Fruit fly (Drosophila melanogaster) whole organism, embryonic: Measurements from ENCODE around the gene yellow-e.
A peak's percentile ranks its signal among the peaks of the same experiment; 100 is the strongest.

Source experiments
- Asciz ChIP-seq: fragments of 200-800 bp; sonication (Bioruptor generic); optimal IDR thresholded peaks from 2 replicates; lab custom pipeline; 2017; ENCODE audit warnings: missing biosample characterization, mild to moderate bottlenecking, missing genetic modification characterization, missing genetic modification reagents
- Bgb ChIP-seq: fragments of 200-800 bp; sonication (Bioruptor generic); IDR thresholded peaks from 2 replicates; pipeline ENCODE4 v1.3.6; 2022; ENCODE audit warnings: missing biosample characterization, missing genetic modification characterization; ENCODE audit not compliant: partially characterized antibody
- BtbVII ChIP-seq: fragments of 200-800 bp; sonication (Bioruptor generic); optimal IDR thresholded peaks from 3 replicates; lab custom pipeline; 2017; ENCODE audit warnings: missing biosample characterization, mild to moderate bottlenecking, missing genetic modification characterization
- CG10431 ChIP-seq: fragments of 200-800 bp; sonication (Bioruptor generic); optimal IDR thresholded peaks from 3 replicates; lab custom pipeline; 2018; ENCODE audit warnings: missing biosample characterization, mild to moderate bottlenecking, missing genetic modification characterization
- CG10654 ChIP-seq: fragments of 200-800 bp; sonication (Bioruptor generic); optimal IDR thresholded peaks from 2 replicates; lab custom pipeline; 2016; ENCODE audit warnings: missing biosample characterization, missing genetic modification characterization
- CG10979 ChIP-seq: fragments of 200-800 bp; sonication (Bioruptor generic); optimal IDR thresholded peaks from 2 replicates; lab custom pipeline; 2018; ENCODE audit warnings: missing biosample characterization, mild to moderate bottlenecking, missing genetic modification characterization, moderate library complexity
- CG11398 ChIP-seq: fragments of 200-800 bp; sonication (Bioruptor generic); optimal IDR thresholded peaks from 2 replicates; lab custom pipeline; 2016; ENCODE audit warnings: missing biosample characterization, missing genetic modification characterization
- CG11504 ChIP-seq: fragments of 200-800 bp; sonication (Bioruptor generic); optimal IDR thresholded peaks from 3 replicates; lab custom pipeline; 2019; ENCODE audit warnings: missing biosample characterization, mild to moderate bottlenecking, missing genetic modification characterization, moderate library complexity
- CG11723 ChIP-seq: fragments of 200-800 bp; sonication (Bioruptor generic); optimal IDR thresholded peaks from 2 replicates; lab custom pipeline; 2017; ENCODE audit warnings: missing biosample characterization, mild to moderate bottlenecking, missing genetic modification characterization
- CG14860 ChIP-seq: fragments of 200-800 bp; sonication (Bioruptor generic); IDR thresholded peaks from 3 replicates; pipeline ENCODE4 v1.3.6; 2022; ENCODE audit warnings: missing biosample characterization, missing genetic modification characterization; ENCODE audit not compliant: partially characterized antibody
- CG16815 ChIP-seq: fragments of 200-800 bp; sonication (Bioruptor generic); optimal IDR thresholded peaks from 3 replicates; lab custom pipeline; 2017; ENCODE audit warnings: missing biosample characterization, mild to moderate bottlenecking, missing genetic modification characterization
- CG17829 ChIP-seq: fragments of 200-800 bp; optimal IDR thresholded peaks from 2 replicates; lab custom pipeline; 2019; ENCODE audit warnings: missing biosample characterization, mild to moderate bottlenecking, missing genetic modification characterization, moderate library complexity
- CG2712 ChIP-seq: fragments of 200-800 bp; optimal IDR thresholded peaks from 3 replicates; lab custom pipeline; 2019; ENCODE audit warnings: missing biosample characterization, mild to moderate bottlenecking, missing genetic modification characterization, moderate library complexity
- CG31441 ChIP-seq: fragments of 200-800 bp; sonication (Bioruptor generic); IDR thresholded peaks from 2 replicates; pipeline ENCODE4 v1.3.6; 2022; ENCODE audit warnings: missing biosample characterization, missing genetic modification characterization
- CG3163 ChIP-seq: fragments of 200-800 bp; sonication (Bioruptor generic); optimal IDR thresholded peaks from 3 replicates; lab custom pipeline; 2016; ENCODE audit warnings: missing biosample characterization, missing genetic modification characterization
- CG32532 ChIP-seq: fragments of 200-800 bp; sonication (Bioruptor generic); IDR thresholded peaks from 2 replicates; pipeline ENCODE4 v1.3.6; 2022; ENCODE audit warnings: missing biosample characterization, missing genetic modification characterization
- CG32772 ChIP-seq: fragments of 200-800 bp; sonication (Bioruptor generic); IDR thresholded peaks from 2 replicates; pipeline ENCODE4 v1.3.6; 2022; ENCODE audit warnings: missing biosample characterization, missing genetic modification characterization
- CG3726 ChIP-seq: fragments of 200-800 bp; sonication (Bioruptor generic); IDR thresholded peaks from 3 replicates; pipeline ENCODE4, ENCODE4 v1.3.6; 2022; ENCODE audit warnings: missing biosample characterization, missing genetic modification characterization
- CG3847 ChIP-seq: fragments of 200-800 bp; sonication (Bioruptor generic); IDR thresholded peaks from 2 replicates; pipeline ENCODE4 v1.3.6; 2022; ENCODE audit warnings: missing biosample characterization, missing genetic modification characterization
- CG6689 ChIP-seq: fragments of 200-800 bp; sonication (Bioruptor generic); IDR thresholded peaks from 2 replicates; pipeline ENCODE4 v1.3.6; 2022; ENCODE audit warnings: missing biosample characterization, missing genetic modification characterization
- CG6854 ChIP-seq: fragments of 200-800 bp; sonication (Bioruptor generic); optimal IDR thresholded peaks from 3 replicates; lab custom pipeline; 2017; ENCODE audit warnings: missing biosample characterization, mild to moderate bottlenecking, missing genetic modification characterization
- CG7556 ChIP-seq: fragments of 200-800 bp; sonication (Bioruptor generic); optimal IDR thresholded peaks from 2 replicates; lab custom pipeline; 2017; ENCODE audit warnings: missing biosample characterization, mild to moderate bottlenecking, missing genetic modification characterization
- CG8281 ChIP-seq: fragments of 200-800 bp; sonication (Bioruptor generic); optimal IDR thresholded peaks from 2 replicates; lab custom pipeline; 2018; ENCODE audit warnings: missing biosample characterization, mild to moderate bottlenecking, missing genetic modification characterization, moderate library complexity
- CG8290 ChIP-seq, 3 experiments: fragments of 200-800 bp; sonication (Bioruptor generic); optimal IDR thresholded peaks; 2 replicates each; lab custom pipeline; 2016 to 2019; ENCODE audit warnings: missing biosample characterization in 3 of 3, missing genetic modification characterization in 3 of 3, mild to moderate bottlenecking in 2 of 3, moderate library complexity in 1 of 3
- CG8388 ChIP-seq: fragments of 200-800 bp; sonication (Bioruptor generic); optimal IDR thresholded peaks from 2 replicates; lab custom pipeline; 2019; ENCODE audit warnings: missing biosample characterization, mild to moderate bottlenecking, missing genetic modification characterization, moderate library complexity
- CG9817 ChIP-seq: fragments of 200-800 bp; sonication (Bioruptor generic); optimal IDR thresholded peaks from 2 replicates; lab custom pipeline; 2018; ENCODE audit warnings: missing biosample characterization, mild to moderate bottlenecking, missing genetic modification characterization, moderate library complexity
- Deaf1 ChIP-seq: fragments of 200-800 bp; optimal IDR thresholded peaks from 3 replicates; lab custom pipeline; 2019; ENCODE audit warnings: missing biosample characterization, mild to moderate bottlenecking, missing genetic modification characterization, moderate library complexity
- Dref ChIP-seq: fragments of 200-800 bp; sonication (Bioruptor generic); IDR thresholded peaks from 2 replicates; pipeline ENCODE4 v1.3.6; 2022; ENCODE audit warnings: missing biosample characterization, missing genetic modification characterization
- Hsf ChIP-seq: fragments of 200-800 bp; sonication (Bioruptor generic); optimal IDR thresholded peaks from 3 replicates; lab custom pipeline; 2016; ENCODE audit warnings: missing biosample characterization, missing genetic modification characterization
- Oli ChIP-seq: fragments of 200-800 bp; sonication (Bioruptor generic); optimal IDR thresholded peaks from 2 replicates; lab custom pipeline; 2018; ENCODE audit warnings: missing biosample characterization, mild to moderate bottlenecking, missing genetic modification characterization, moderate library complexity
- Ptx1 ChIP-seq: fragments of 200-800 bp; sonication (Bioruptor generic); IDR thresholded peaks from 2 replicates; pipeline ENCODE4 v1.3.6; 2022; ENCODE audit warnings: missing biosample characterization, missing genetic modification characterization
- Sox102F ChIP-seq: fragments of 200-800 bp; sonication (Bioruptor generic); optimal IDR thresholded peaks from 2 replicates; lab custom pipeline; 2018; ENCODE audit warnings: missing biosample characterization, mild to moderate bottlenecking, missing genetic modification characterization, moderate library complexity
- Xrp1 ChIP-seq: fragments of 200-800 bp; sonication (Bioruptor generic); IDR thresholded peaks from 2 replicates; pipeline ENCODE4 v1.3.6; 2022; ENCODE audit warnings: missing biosample characterization, missing genetic modification characterization
- al ChIP-seq: fragments of 200-800 bp; sonication (Bioruptor generic); IDR thresholded peaks from 2 replicates; pipeline ENCODE4 v1.3.6; 2022; ENCODE audit warnings: missing biosample characterization, missing genetic modification characterization
- aop ChIP-seq: fragments of 200-800 bp; sonication (Bioruptor generic); IDR thresholded peaks from 2 replicates; pipeline ENCODE4 v1.3.6; 2022; ENCODE audit warnings: missing biosample characterization, missing genetic modification characterization
- ase ChIP-seq: fragments of 200-800 bp; sonication (Bioruptor generic); IDR thresholded peaks from 3 replicates; pipeline ENCODE4 v1.3.6; 2022; ENCODE audit warnings: missing biosample characterization, missing genetic modification characterization
- ems ChIP-seq: fragments of 200-800 bp; sonication (Bioruptor generic); optimal IDR thresholded peaks from 3 replicates; lab custom pipeline; 2016; ENCODE audit warnings: missing biosample characterization, missing genetic modification characterization
- gcm2 ChIP-seq: fragments of 200-800 bp; sonication (Bioruptor generic); optimal IDR thresholded peaks from 2 replicates; lab custom pipeline; 2016; ENCODE audit warnings: missing biosample characterization, missing genetic modification characterization
- her ChIP-seq: fragments of 200-800 bp; sonication (Bioruptor generic); optimal IDR thresholded peaks from 2 replicates; lab custom pipeline; 2016; ENCODE audit warnings: missing biosample characterization, missing genetic modification characterization
- ind ChIP-seq: fragments of 200-800 bp; sonication (Bioruptor generic); optimal IDR thresholded peaks from 3 replicates; lab custom pipeline; 2016; ENCODE audit warnings: missing biosample characterization, missing genetic modification characterization
- lola ChIP-seq, 3 experiments: fragments of >200 bp in 2 of 3; fragments of 200-800 bp in 1 of 3; sonication (Bioruptor generic) in 1 of 3; optimal IDR thresholded peaks; 2 replicates each; lab custom pipeline; 2017 to 2019; ENCODE audit warnings: missing biosample characterization in 3 of 3, missing genetic modification characterization in 3 of 3, mild to moderate bottlenecking in 1 of 3, moderate library complexity in 1 of 3
- phol ChIP-seq: fragments of 200-800 bp; sonication (Bioruptor generic); optimal IDR thresholded peaks from 3 replicates; lab custom pipeline; 2018; ENCODE audit warnings: missing biosample characterization, mild to moderate bottlenecking, missing genetic modification characterization, moderate library complexity
- ranshi ChIP-seq: fragments of 200-800 bp; sonication (Bioruptor generic); IDR thresholded peaks from 2 replicates; pipeline ENCODE4 v1.3.6; 2022; ENCODE audit warnings: missing biosample characterization, missing genetic modification characterization
- row ChIP-seq: fragments of 200-800 bp; sonication (Bioruptor generic); IDR thresholded peaks from 3 replicates; pipeline ENCODE4 v1.3.6; 2022; ENCODE audit warnings: missing biosample characterization, missing genetic modification characterization
- salm ChIP-seq: fragments of 200-800 bp; sonication (Bioruptor generic); optimal IDR thresholded peaks from 2 replicates; lab custom pipeline; 2018; ENCODE audit warnings: missing biosample characterization, mild to moderate bottlenecking, missing genetic modification characterization
- sd ChIP-seq: fragments of 200-800 bp; sonication (Bioruptor generic); optimal IDR thresholded peaks from 3 replicates; lab custom pipeline; 2018; ENCODE audit warnings: missing biosample characterization, mild to moderate bottlenecking, missing genetic modification characterization, moderate library complexity
- sima ChIP-seq: fragments of 200-800 bp; sonication (Bioruptor generic); optimal IDR thresholded peaks from 2 replicates; lab custom pipeline; 2016; ENCODE audit warnings: missing biosample characterization, missing genetic modification characterization
- so ChIP-seq: fragments of 200-800 bp; sonication (Bioruptor generic); IDR thresholded peaks from 3 replicates; pipeline ENCODE4 v1.3.6; 2022; ENCODE audit warnings: missing biosample characterization, missing genetic modification characterization
- tin ChIP-seq: fragments of 200-800 bp; sonication (Bioruptor generic); optimal IDR thresholded peaks from 3 replicates; lab custom pipeline; 2016; ENCODE audit warnings: missing biosample characterization, missing genetic modification characterization
- z ChIP-seq: fragments of 200-800 bp; sonication (Bioruptor generic); IDR thresholded peaks from 3 replicates; pipeline ENCODE4 v1.3.6; 2022; ENCODE audit warnings: missing biosample characterization, missing genetic modification characterization

The yellow-e gene

dm6 chr3R:13446489-13446888 lies 31.4 kb upstream of the yellow-e start (continued):
- TF ChIP-seq sima (GFP tag; lab: Kevin White, UChicago) (peak; percentile 3), CG14860 (no peak), Dref (no peak), ase (no peak), aop (GFP tag; lab: Robert Waterston, UW) (no peak), Sox102F (GFP tag; lab: Kevin White, UChicago) (peak; percentile 58), tin (GFP tag; lab: Kevin White, UChicago) (no peak), al (GFP tag; lab: Robert Waterston, UW) (peak; percentile 24; the same call in 1 of the 2 replicates), Ptx1 (GFP tag; lab: Robert Waterston, UW) (peak; percentile 34), CG9817 (tag; lab: Kevin White, UChicago) (peak; percentile 15), Deaf1 (tag; lab: Kevin White, UChicago) (peak; percentile 35), CG8388 (GFP tag; lab: Kevin White, UChicago) (peak; percentile 40), CG32532 (GFP tag; lab: Robert Waterston, UW) (peak; percentile 46; the same call in 1 of the 2 replicates), her (no peak), CG3847 (peak; percentile 43), ems (GFP tag; lab: Kevin White, UChicago) (peak; percentile 7), z (GFP tag; lab: Robert Waterston, UW) (no peak), CG10979 (tag; lab: Kevin White, UChicago) (peak; percentile 61), CG2712 (tag; lab: Kevin White, UChicago) (peak; percentile 77), so (GFP tag; lab: Robert Waterston, UW) (no peak), CG6689 (GFP tag; lab: Robert Waterston, UW) (no peak; the same call in 1 of the 2 replicates), Hsf (peak; percentile 52), CG32772 (0 out of 2 replicates have a peak, but pooled peaks have one; percentile 9), lola (GFP tag; optimal IDR thresholded peaks at IDR 0.05; lab: Kevin White, UChicago) (peak in 1 of 3 experiments; percentile 64), ranshi (GFP tag; lab: Robert Waterston, UW) (peak; percentile 43; the same call in 1 of the 2 replicates), CG8281 (tag; lab: Kevin White, UChicago) (no peak), CG3726 (GFP tag; lab: Robert Waterston, UW) (no peak), BtbVII (no peak), CG16815 (GFP tag; lab: Kevin White, UChicago) (peak; percentile 20), sd (tag; lab: Kevin White, UChicago) (peak; percentile 12), CG7556 (GFP tag; lab: Kevin White, UChicago) (peak; percentile 57), CG6854 (peak; percentile 16), phol (tag; lab: Kevin White, UChicago) (peak; percentile 65), CG31441 (GFP tag; lab: Robert Waterston, UW) (peak; percentile 80), Oli (tag; lab: Kevin White, UChicago) (peak; percentile 50), CG11398 (GFP tag; lab: Kevin White, UChicago) (no peak), CG11504 (peak; percentile 64), CG10654 (GFP tag; lab: Kevin White, UChicago) (peak; percentile 15), CG17829 (peak; percentile 61), CG8290 (GFP tag; optimal IDR thresholded peaks at IDR 0.05; lab: Kevin White, UChicago) (no peak), CG8290 (tag; optimal IDR thresholded peaks at IDR 0.05; lab: Kevin White, UChicago) (peak in 1 of 2 experiments; percentile 50), salm (tag; lab: Kevin White, UChicago) (no peak), row (GFP tag; lab: Robert Waterston, UW) (peak; percentile 42; the same call in 2 of the 3 replicates), Bgb (GFP tag; lab: Robert Waterston, UW) (no peak), Xrp1 (GFP tag; lab: Robert Waterston, UW) (peak; percentile 60), CG11723 (GFP tag; lab: Kevin White, UChicago) (no peak), CG10431 (no peak), Asciz (GFP tag; lab: Kevin White, UChicago) (peak; percentile 8), gcm2 (GFP tag; lab: Kevin White, UChicago) (no peak), ind (GFP tag; lab: Kevin White, UChicago) (peak; percentile 22), CG3163 (no peak)
